Fruit fly (Drosophila melanogaster) whole organism, embryonic: ENCODE results near the gene CG10576.
A peak's percentile ranks its signal among the peaks of the same experiment; 100 is the strongest.

Source experiments
- Awh ChIP-seq: fragments of 200-800 bp; sonication (Bioruptor generic); IDR thresholded peaks from 2 replicates; pipeline ENCODE4, ENCODE4 v1.3.6; 2022; ENCODE audit warnings: missing biosample characterization, missing genetic modification characterization
- CG10366 ChIP-seq: fragments of 200-800 bp; sonication (Bioruptor generic); IDR thresholded peaks from 2 replicates; pipeline ENCODE4 v1.3.6; 2022; ENCODE audit warnings: missing biosample characterization, missing genetic modification characterization
- CG10543 ChIP-seq: fragments of 200-800 bp; sonication (Bioruptor generic); optimal IDR thresholded peaks from 3 replicates; lab custom pipeline; 2017; ENCODE audit warnings: missing biosample characterization, mild to moderate bottlenecking, missing genetic modification characterization, moderate library complexity
- CG11696 ChIP-seq: fragments of 200-800 bp; sonication (Bioruptor generic); IDR thresholded peaks from 2 replicates; pipeline ENCODE4 v1.3.6; 2022; ENCODE audit warnings: missing biosample characterization, missing genetic modification characterization
- CG12155 ChIP-seq: fragments of 200-800 bp; sonication (Bioruptor generic); optimal IDR thresholded peaks from 3 replicates; lab custom pipeline; 2016; ENCODE audit warnings: missing biosample characterization, missing genetic modification characterization
- CG12219 ChIP-seq: fragments of 200-800 bp; sonication (Bioruptor generic); optimal IDR thresholded peaks from 3 replicates; lab custom pipeline; 2018; ENCODE audit warnings: missing biosample characterization, mild to moderate bottlenecking, missing genetic modification characterization
- CG15479 ChIP-seq: fragments of 200-800 bp; sonication (Bioruptor generic); optimal IDR thresholded peaks from 3 replicates; lab custom pipeline; 2019; ENCODE audit warnings: missing biosample characterization, mild to moderate bottlenecking, missing genetic modification characterization, moderate library complexity
- CG15514 ChIP-seq: fragments of 200-800 bp; sonication (Bioruptor generic); optimal IDR thresholded peaks from 3 replicates; lab custom pipeline; 2017; ENCODE audit warnings: missing biosample characterization, missing genetic modification characterization, mild to moderate bottlenecking, moderate library complexity, missing genetic modification reagents
- CG17359 ChIP-seq: fragments of 200-800 bp; sonication (Bioruptor generic); optimal IDR thresholded peaks from 3 replicates; lab custom pipeline; 2018; ENCODE audit warnings: missing biosample characterization, mild to moderate bottlenecking, missing genetic modification characterization, moderate library complexity
- CG17829 ChIP-seq: fragments of 200-800 bp; optimal IDR thresholded peaks from 2 replicates; lab custom pipeline; 2019; ENCODE audit warnings: missing biosample characterization, mild to moderate bottlenecking, missing genetic modification characterization, moderate library complexity
- CG18599 ChIP-seq: fragments of 200-800 bp; sonication (Bioruptor generic); optimal IDR thresholded peaks from 3 replicates; lab custom pipeline; 2017; ENCODE audit warnings: missing biosample characterization, missing genetic modification characterization, mild to moderate bottlenecking, moderate library complexity, missing genetic modification reagents
- CG2199 ChIP-seq: fragments of 200-800 bp; sonication (Bioruptor generic); IDR thresholded peaks from 3 replicates; pipeline ENCODE4 v1.3.6; 2022; ENCODE audit warnings: missing biosample characterization, missing genetic modification characterization
- CG2712 ChIP-seq: fragments of 200-800 bp; optimal IDR thresholded peaks from 3 replicates; lab custom pipeline; 2019; ENCODE audit warnings: missing biosample characterization, mild to moderate bottlenecking, missing genetic modification characterization, moderate library complexity
- CG3065 ChIP-seq: fragments of 200-800 bp; sonication (Bioruptor generic); optimal IDR thresholded peaks from 2 replicates; lab custom pipeline; 2016; ENCODE audit warnings: missing biosample characterization, missing genetic modification characterization
- CG32532 ChIP-seq: fragments of 200-800 bp; sonication (Bioruptor generic); IDR thresholded peaks from 2 replicates; pipeline ENCODE4 v1.3.6; 2022; ENCODE audit warnings: missing biosample characterization, missing genetic modification characterization
- CG32767 ChIP-seq: fragments of 200-800 bp; sonication (Bioruptor generic); IDR thresholded peaks from 2 replicates; pipeline ENCODE4 v1.3.6; 2022; ENCODE audit warnings: missing biosample characterization, missing genetic modification characterization
- CG33213 ChIP-seq: fragments of 200-800 bp; sonication (Bioruptor generic); optimal IDR thresholded peaks from 3 replicates; lab custom pipeline; 2016; ENCODE audit warnings: missing biosample characterization, missing genetic modification characterization
- CG33557 ChIP-seq: fragments of 200-800 bp; sonication (Bioruptor generic); optimal IDR thresholded peaks from 2 replicates; lab custom pipeline; 2019; ENCODE audit warnings: missing biosample characterization, mild to moderate bottlenecking, missing genetic modification characterization, moderate library complexity
- CG34224 ChIP-seq: fragments of 200-800 bp; sonication (Bioruptor generic); IDR thresholded peaks from 3 replicates; pipeline ENCODE4 v1.3.6; 2022; ENCODE audit warnings: missing biosample characterization, missing genetic modification characterization; ENCODE audit not compliant: partially characterized antibody
- CG34422 ChIP-seq: fragments of 200-800 bp; sonication (Bioruptor generic); IDR thresholded peaks from 3 replicates; pipeline ENCODE4 v1.3.6; 2022; ENCODE audit warnings: missing biosample characterization, missing genetic modification characterization
- CG3995 ChIP-seq: fragments of 200-800 bp; sonication (Bioruptor generic); optimal IDR thresholded peaks from 3 replicates; lab custom pipeline; 2016; ENCODE audit warnings: missing biosample characterization, missing genetic modification characterization
- CG5180 ChIP-seq: fragments of 200-800 bp; sonication (Bioruptor generic); optimal IDR thresholded peaks from 3 replicates; lab custom pipeline; 2017; ENCODE audit warnings: missing biosample characterization, missing genetic modification characterization, mild to moderate bottlenecking, moderate library complexity, missing genetic modification reagents
- CG6254 ChIP-seq: fragments of 200-800 bp; sonication (Bioruptor generic); optimal IDR thresholded peaks from 3 replicates; lab custom pipeline; 2017; ENCODE audit warnings: mild to moderate bottlenecking, missing biosample characterization, missing genetic modification reagents, missing genetic modification characterization
- CG7987 ChIP-seq: fragments of 200-800 bp; sonication (Bioruptor generic); optimal IDR thresholded peaks from 2 replicates; lab custom pipeline; 2018; ENCODE audit warnings: missing biosample characterization, mild to moderate bottlenecking, missing genetic modification characterization, moderate library complexity
- CG9215 ChIP-seq: fragments of 200-800 bp; sonication (Bioruptor generic); IDR thresholded peaks from 2 replicates; pipeline ENCODE4 v1.3.6; 2022; ENCODE audit warnings: missing biosample characterization, missing genetic modification characterization
- CHES-1-like ChIP-seq: fragments of 200-800 bp; sonication (Bioruptor generic); optimal IDR thresholded peaks from 2 replicates; lab custom pipeline; 2016; ENCODE audit warnings: missing biosample characterization, missing genetic modification characterization
- Dip2 ChIP-seq: fragments of 200-800 bp; sonication (Bioruptor generic); IDR thresholded peaks from 2 replicates; pipeline ENCODE4 v1.3.6; 2022; ENCODE audit warnings: missing biosample characterization, missing genetic modification characterization
- ERR ChIP-seq: fragments of 200-800 bp; sonication (Bioruptor generic); optimal IDR thresholded peaks from 2 replicates; lab custom pipeline; 2016; ENCODE audit warnings: missing biosample characterization, missing genetic modification characterization
- HLH54F ChIP-seq: fragments of 200-800 bp; sonication (Bioruptor generic); optimal IDR thresholded peaks from 3 replicates; lab custom pipeline; 2016; ENCODE audit warnings: missing biosample characterization, missing genetic modification characterization
- Lpt ChIP-seq: fragments of >200 bp; optimal IDR thresholded peaks from 2 replicates; lab custom pipeline; 2018; ENCODE audit warnings: missing biosample characterization, missing genetic modification characterization
- Max ChIP-seq: fragments of 200-800 bp; sonication (Bioruptor generic); optimal IDR thresholded peaks from 2 replicates; lab custom pipeline; 2016; ENCODE audit warnings: missing biosample characterization, mild to moderate bottlenecking, missing genetic modification characterization
- Mes4 ChIP-seq: fragments of 200-800 bp; sonication (Bioruptor generic); optimal IDR thresholded peaks from 2 replicates; lab custom pipeline; 2016; ENCODE audit warnings: missing biosample characterization, missing genetic modification characterization
- Ravus ChIP-seq: fragments of 200-800 bp; sonication (Bioruptor generic); IDR thresholded peaks from 2 replicates; pipeline ENCODE4 v1.3.6; 2022; ENCODE audit warnings: missing biosample characterization, missing genetic modification characterization
- Usf ChIP-seq: fragments of 200-800 bp; sonication (Bioruptor generic); optimal IDR thresholded peaks from 2 replicates; lab custom pipeline; 2017; ENCODE audit warnings: missing genotype, missing biosample characterization, missing genetic modification characterization
- al ChIP-seq: fragments of 200-800 bp; sonication (Bioruptor generic); IDR thresholded peaks from 2 replicates; pipeline ENCODE4 v1.3.6; 2022; ENCODE audit warnings: missing biosample characterization, missing genetic modification characterization
- aop ChIP-seq: fragments of 200-800 bp; sonication (Bioruptor generic); IDR thresholded peaks from 2 replicates; pipeline ENCODE4 v1.3.6; 2022; ENCODE audit warnings: missing biosample characterization, missing genetic modification characterization
- disco-r ChIP-seq: fragments of 200-800 bp; sonication (Bioruptor generic); optimal IDR thresholded peaks from 2 replicates; lab custom pipeline; 2016; ENCODE audit warnings: missing biosample characterization, missing genetic modification characterization
- ewg ChIP-seq: fragments of 200-800 bp; sonication (Bioruptor generic); optimal IDR thresholded peaks from 3 replicates; lab custom pipeline; 2017; ENCODE audit warnings: mild to moderate bottlenecking, missing biosample characterization, missing genetic modification reagents, missing genetic modification characterization
- gfzf ChIP-seq: fragments of 200-800 bp; sonication (Bioruptor generic); optimal IDR thresholded peaks from 2 replicates; lab custom pipeline; 2016; ENCODE audit warnings: missing biosample characterization, mild to moderate bottlenecking, missing genetic modification characterization, moderate library complexity
- h ChIP-seq: fragments of >200 bp; optimal IDR thresholded peaks from 2 replicates; lab custom pipeline; 2017
- kay ChIP-seq: fragments of 200-800 bp; sonication (Bioruptor generic); optimal IDR thresholded peaks from 2 replicates; lab custom pipeline; 2016; ENCODE audit warnings: missing biosample characterization, missing genetic modification characterization
- mirr ChIP-seq: fragments of 200-800 bp; sonication (Bioruptor generic); optimal IDR thresholded peaks from 3 replicates; lab custom pipeline; 2018; ENCODE audit warnings: missing biosample characterization, mild to moderate bottlenecking, missing genetic modification characterization
- nau ChIP-seq: fragments of 200-800 bp; sonication (Bioruptor generic); optimal IDR thresholded peaks from 3 replicates; lab custom pipeline; 2017; ENCODE audit warnings: missing biosample characterization, mild to moderate bottlenecking, missing genetic modification characterization, missing genetic modification reagents
- onecut ChIP-seq: fragments of 200-800 bp; sonication (Bioruptor generic); IDR thresholded peaks from 2 replicates; pipeline ENCODE4 v1.3.6; 2022; ENCODE audit warnings: missing biosample characterization, missing genetic modification characterization
- pb ChIP-seq: fragments of 200-800 bp; sonication (Bioruptor generic); optimal IDR thresholded peaks from 3 replicates; lab custom pipeline; 2016; ENCODE audit warnings: missing biosample characterization, missing genetic modification characterization
- psq ChIP-seq: fragments of 200-800 bp; sonication (Bioruptor generic); optimal IDR thresholded peaks from 2 replicates; lab custom pipeline; 2017; ENCODE audit warnings: missing biosample characterization, missing genetic modification characterization
- pzg ChIP-seq: fragments of 200-800 bp; sonication (Bioruptor generic); optimal IDR thresholded peaks from 3 replicates; lab custom pipeline; 2018; ENCODE audit warnings: missing biosample characterization, mild to moderate bottlenecking, missing genetic modification characterization, moderate library complexity
- scrt ChIP-seq: fragments of 200-800 bp; sonication (Bioruptor generic); optimal IDR thresholded peaks from 2 replicates; lab custom pipeline; 2018; ENCODE audit warnings: missing biosample characterization, mild to moderate bottlenecking, missing genetic modification characterization, moderate library complexity
- sens-2 ChIP-seq: fragments of 200-800 bp; sonication (Bioruptor generic); IDR thresholded peaks from 2 replicates; pipeline ENCODE4 v1.3.6; 2022; ENCODE audit warnings: missing biosample characterization, missing genetic modification characterization
- tll ChIP-seq, 2 experiments: fragments of 200-800 bp in 1 of 2; fragments of >200 bp in 1 of 2; sonication (Bioruptor generic) in 1 of 2; optimal IDR thresholded peaks; 2 replicates each; lab custom pipeline; 2017 to 2019; ENCODE audit warnings: missing biosample characterization in 2 of 2, missing genetic modification characterization in 2 of 2, mild to moderate bottlenecking in 1 of 2, moderate library complexity in 1 of 2
- wdn ChIP-seq: fragments of 200-800 bp; sonication (Bioruptor generic); IDR thresholded peaks from 2 replicates; pipeline ENCODE4 v1.3.6; 2022; ENCODE audit warnings: missing biosample characterization, missing genetic modification characterization

The CG10576 gene

dm6 chr3L:5808540-5809200 lies 43.2 kb upstream of the CG10576 start (continued):
- TF ChIP-seq CHES-1-like: peak; percentile 6
- TF ChIP-seq CG12219 (GFP tag; lab: Kevin White, UChicago): no peak
- TF ChIP-seq CG5180 (GFP tag; lab: Kevin White, UChicago): no peak
- no peak for TF ChIP-seq aop (GFP tag; lab: Robert Waterston, UW)
- TF ChIP-seq ERR (GFP tag; lab: Kevin White, UChicago): no peak
- TF ChIP-seq Ravus (GFP tag; lab: Robert Waterston, UW): no peak
- TF ChIP-seq kay: no peak
- no peak for TF ChIP-seq CG12155 (GFP tag; lab: Kevin White, UChicago)
- TF ChIP-seq h (lab: Kevin White, UChicago): no peak
- TF ChIP-seq nau (GFP tag; lab: Kevin White, UChicago): peak; percentile 6
- TF ChIP-seq CG34224: no peak
- TF ChIP-seq HLH54F (GFP tag; lab: Kevin White, UChicago): no peak
- no peak for TF ChIP-seq sens-2 (GFP tag; lab: Robert Waterston, UW)
- no peak for TF ChIP-seq tll (GFP tag; optimal IDR thresholded peaks at IDR 0.05; lab: Kevin White, UChicago)
- no peak for TF ChIP-seq Mes4 (GFP tag; lab: Kevin White, UChicago)
- TF ChIP-seq Awh: no peak
- TF ChIP-seq CG17359 (tag; lab: Kevin White, UChicago): no peak
- no peak for TF ChIP-seq CG15479 (GFP tag; lab: Kevin White, UChicago)
- TF ChIP-seq Max (GFP tag; lab: Kevin White, UChicago): no peak
- TF ChIP-seq Lpt: no peak
- TF ChIP-seq CG34422 (GFP tag; lab: Robert Waterston, UW): no peak
- no peak for TF ChIP-seq Usf (GFP tag; lab: Kevin White, UChicago)
- no peak for TF ChIP-seq wdn (GFP tag; lab: Robert Waterston, UW)
- TF ChIP-seq CG32767: no peak
- no peak for TF ChIP-seq disco-r (GFP tag; lab: Kevin White, UChicago)
- no peak for TF ChIP-seq CG33557 (GFP tag; lab: Kevin White, UChicago)
- TF ChIP-seq CG10543: peak; percentile 70
- TF ChIP-seq CG33213 (GFP tag; lab: Kevin White, UChicago): no peak
- TF ChIP-seq psq (GFP tag; lab: Kevin White, UChicago): no peak
- no peak for TF ChIP-seq pb
- TF ChIP-seq gfzf (GFP tag; lab: Kevin White, UChicago): no peak
- TF ChIP-seq mirr (GFP tag; lab: Kevin White, UChicago): peak; percentile 19
- no peak for TF ChIP-seq onecut (GFP tag; lab: Robert Waterston, UW)
- no peak for TF ChIP-seq CG10366 (GFP tag; lab: Robert Waterston, UW)
- no peak for TF ChIP-seq CG2712 (tag; lab: Kevin White, UChicago)
- no peak for TF ChIP-seq CG3065 (GFP tag; lab: Kevin White, UChicago)
- TF ChIP-seq CG11696 (GFP tag; lab: Robert Waterston, UW): no peak
- TF ChIP-seq CG2199 (GFP tag; lab: Robert Waterston, UW): no peak
- no peak for TF ChIP-seq CG3995
- no peak for TF ChIP-seq pzg
- TF ChIP-seq CG18599: no peak
- TF ChIP-seq CG9215 (GFP tag; lab: Robert Waterston, UW): no peak
- TF ChIP-seq scrt: no peak
- TF ChIP-seq CG6254 (GFP tag; lab: Kevin White, UChicago): no peak
- TF ChIP-seq CG7987: no peak
- no peak for TF ChIP-seq CG32532 (GFP tag; lab: Robert Waterston, UW)
- no peak for TF ChIP-seq ewg
- TF ChIP-seq CG15514 (GFP tag; lab: Kevin White, UChicago): no peak
- no peak for TF ChIP-seq Dip2 (GFP tag; lab: Robert Waterston, UW)
- no peak for TF ChIP-seq al (GFP tag; lab: Robert Waterston, UW)
- TF ChIP-seq CG17829 (tag; lab: Kevin White, UChicago): no peak
